Worm (Caenorhabditis elegans): ENCODE results near the gene C29H12.6.

DNA sequence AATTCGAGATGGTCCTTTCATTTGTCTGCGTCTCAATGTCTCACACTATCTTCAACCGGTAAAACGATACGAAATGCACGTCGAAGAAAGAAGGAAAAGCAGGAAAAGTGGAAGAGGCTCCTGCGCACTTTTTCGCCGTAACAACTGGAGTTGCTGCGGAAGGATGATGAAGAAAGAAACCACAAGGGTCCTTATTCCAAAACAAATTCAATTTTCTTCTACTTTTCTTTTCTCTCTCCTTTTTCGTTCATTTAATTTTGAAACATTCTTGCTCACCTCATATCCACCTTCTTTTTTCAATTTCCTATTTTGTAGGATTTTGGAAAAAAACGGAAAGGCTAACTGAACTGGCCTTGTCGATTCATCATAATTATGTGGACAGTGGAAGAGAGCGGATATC is 2.5 kb upstream of the C29H12.6 start:
- no peak for TF ChIP-seq ztf-11 (tag; optimal IDR thresholded peaks at IDR 0.05)
- no peak for TF ChIP-seq pqm-1 (tag; optimal IDR thresholded peaks at IDR 0.05)
- no peak for TF ChIP-seq nhr-11 (tag; optimal IDR thresholded peaks at IDR 0.05)
- TF ChIP-seq daf-12 (tag; optimal IDR thresholded peaks at IDR 0.05): no peak
- TF ChIP-seq nhr-25 (tag; optimal IDR thresholded peaks at IDR 0.05): no peak
- no peak for TF ChIP-seq zag-1 (tag; optimal IDR thresholded peaks at IDR 0.05)
- no peak for TF ChIP-seq fkh-10 (GFP tag; optimal IDR thresholded peaks at IDR 0.05)
- TF ChIP-seq R02D3.7 (tag; optimal IDR thresholded peaks at IDR 0.05): no peak
- no peak for TF ChIP-seq snpc-4 (tag; optimal IDR thresholded peaks at IDR 0.05)
- no peak for TF ChIP-seq tbx-2 (tag; optimal IDR thresholded peaks at IDR 0.05)
- no peak for TF ChIP-seq mdl-1 (tag; optimal IDR thresholded peaks at IDR 0.05)
- no peak for TF ChIP-seq nhr-77 (tag; optimal IDR thresholded peaks at IDR 0.05)
- no peak for TF ChIP-seq egl-27 (tag; optimal IDR thresholded peaks at IDR 0.05)
- TF ChIP-seq ama-1 (optimal IDR thresholded peaks at IDR 0.05): no peak
